Fruit fly (Drosophila melanogaster) whole organism, embryonic: ENCODE measurements around the gene CG9328.

Experiments used
- CG10267 ChIP-seq: fragments of 200-800 bp; sonication (Bioruptor generic); optimal IDR thresholded peaks from 2 replicates; lab custom pipeline; 2018; ENCODE audit warnings: missing biosample characterization, mild to moderate bottlenecking, missing genetic modification characterization, moderate library complexity
- CG10321 ChIP-seq: fragments of 200-800 bp; sonication (Bioruptor generic); IDR thresholded peaks from 2 replicates; pipeline ENCODE4 v1.3.6; 2022; ENCODE audit warnings: missing biosample characterization, missing genetic modification characterization
- CG11085 ChIP-seq: fragments of 200-800 bp; sonication (Bioruptor generic); IDR thresholded peaks from 2 replicates; pipeline ENCODE4 v1.3.6; 2022; ENCODE audit warnings: missing biosample characterization, missing genetic modification characterization
- CG11093 ChIP-seq: fragments of 200-800 bp; sonication (Bioruptor generic); IDR thresholded peaks from 3 replicates; pipeline ENCODE4 v1.3.6; 2022; ENCODE audit warnings: missing biosample characterization, missing genetic modification characterization
- CG14710 ChIP-seq: fragments of 200-800 bp; sonication (Bioruptor generic); optimal IDR thresholded peaks from 3 replicates; lab custom pipeline; 2019; ENCODE audit warnings: missing biosample characterization, mild to moderate bottlenecking, missing genetic modification characterization, moderate library complexity
- CG15011 ChIP-seq: fragments of 200-800 bp; sonication (Bioruptor generic); optimal IDR thresholded peaks from 3 replicates; lab custom pipeline; 2018; ENCODE audit warnings: missing biosample characterization, mild to moderate bottlenecking, missing genetic modification characterization
- CG16813 ChIP-seq: fragments of 200-800 bp; sonication (Bioruptor generic); IDR thresholded peaks from 3 replicates; pipeline ENCODE4 v1.3.6; 2022; ENCODE audit warnings: missing biosample characterization, missing genetic modification characterization; ENCODE audit not compliant: partially characterized antibody
- CG17361 ChIP-seq: fragments of 200-800 bp; sonication (Bioruptor generic); IDR thresholded peaks from 3 replicates; pipeline ENCODE4 v1.3.6; 2022; ENCODE audit warnings: missing biosample characterization, missing genetic modification characterization
- CG17912 ChIP-seq: fragments of 200-800 bp; sonication (Bioruptor generic); optimal IDR thresholded peaks from 2 replicates; lab custom pipeline; 2018; ENCODE audit warnings: missing biosample characterization, mild to moderate bottlenecking, missing genetic modification characterization
- CG1832 ChIP-seq: fragments of 200-800 bp; sonication (Bioruptor generic); optimal IDR thresholded peaks from 2 replicates; lab custom pipeline; 2017; ENCODE audit warnings: missing biosample characterization, mild to moderate bottlenecking, missing genetic modification characterization, inconsistent platforms
- CG3407 ChIP-seq: fragments of 200-800 bp; sonication (Bioruptor generic); optimal IDR thresholded peaks from 2 replicates; lab custom pipeline; 2018; ENCODE audit warnings: missing biosample characterization, mild to moderate bottlenecking, missing genetic modification characterization
- CG34376 ChIP-seq: fragments of 200-800 bp; sonication (Bioruptor generic); optimal IDR thresholded peaks from 2 replicates; lab custom pipeline; 2018; ENCODE audit warnings: missing biosample characterization, mild to moderate bottlenecking, missing genetic modification characterization
- CG3838 ChIP-seq: fragments of 200-800 bp; sonication (Bioruptor generic); optimal IDR thresholded peaks from 3 replicates; lab custom pipeline; 2016; ENCODE audit warnings: missing biosample characterization, missing genetic modification characterization
- CG3995 ChIP-seq: fragments of 200-800 bp; sonication (Bioruptor generic); optimal IDR thresholded peaks from 3 replicates; lab custom pipeline; 2016; ENCODE audit warnings: missing biosample characterization, missing genetic modification characterization
- CG4854 ChIP-seq: fragments of 200-800 bp; sonication (Bioruptor generic); optimal IDR thresholded peaks from 2 replicates; lab custom pipeline; 2016; ENCODE audit warnings: missing biosample characterization, missing genetic modification characterization, inconsistent platforms
- CG6254 ChIP-seq: fragments of 200-800 bp; sonication (Bioruptor generic); optimal IDR thresholded peaks from 3 replicates; lab custom pipeline; 2017; ENCODE audit warnings: mild to moderate bottlenecking, missing biosample characterization, missing genetic modification reagents, missing genetic modification characterization
- CG7987 ChIP-seq: fragments of 200-800 bp; sonication (Bioruptor generic); optimal IDR thresholded peaks from 2 replicates; lab custom pipeline; 2018; ENCODE audit warnings: missing biosample characterization, mild to moderate bottlenecking, missing genetic modification characterization, moderate library complexity
- CG8089 ChIP-seq: fragments of 200-800 bp; sonication (Bioruptor generic); optimal IDR thresholded peaks from 3 replicates; lab custom pipeline; 2016; ENCODE audit warnings: missing biosample characterization, missing genetic modification characterization
- CG8359 ChIP-seq: fragments of 200-800 bp; sonication (Bioruptor generic); optimal IDR thresholded peaks from 2 replicates; lab custom pipeline; 2017; ENCODE audit warnings: missing biosample characterization, mild to moderate bottlenecking, missing genetic modification characterization, borderline replicate concordance
- CG9609 ChIP-seq: fragments of 200-800 bp; sonication (Bioruptor generic); optimal IDR thresholded peaks from 3 replicates; lab custom pipeline; 2016; ENCODE audit warnings: missing biosample characterization, missing genetic modification characterization
- CG9727 ChIP-seq: fragments of 200-800 bp; sonication (Bioruptor generic); optimal IDR thresholded peaks from 3 replicates; lab custom pipeline; 2017; ENCODE audit warnings: missing biosample characterization, mild to moderate bottlenecking, missing genetic modification characterization
- Eip74EF ChIP-seq, 2 experiments: fragments of 200-800 bp in 1 of 2; fragments of >200 bp in 1 of 2; sonication (Bioruptor generic) in 1 of 2; optimal IDR thresholded peaks; 2 replicates each; lab custom pipeline; 2017 to 2019; ENCODE audit warnings: missing biosample characterization in 2 of 2, missing genetic modification characterization in 2 of 2, mild to moderate bottlenecking in 1 of 2, moderate library complexity in 1 of 2
- Ets65A ChIP-seq: fragments of 200-800 bp; sonication (Bioruptor generic); peaks from one replicate; lab custom pipeline; 2016; ENCODE audit warnings: missing biosample characterization, missing genetic modification characterization
- Fer2 ChIP-seq: fragments of 200-800 bp; sonication (Bioruptor generic); optimal IDR thresholded peaks from 2 replicates; lab custom pipeline; 2018; ENCODE audit warnings: missing biosample characterization, mild to moderate bottlenecking, missing genetic modification characterization, moderate library complexity
- Gug ChIP-seq: fragments of 200-800 bp; sonication (Bioruptor generic); IDR thresholded peaks from 4 replicates; pipeline ENCODE4 v1.3.6; 2022; ENCODE audit warnings: missing biosample characterization, missing genetic modification characterization
- Hmx ChIP-seq: fragments of 200-800 bp; sonication (Bioruptor generic); optimal IDR thresholded peaks from 2 replicates; lab custom pipeline; 2016; ENCODE audit warnings: missing biosample characterization, missing genetic modification characterization
- Med ChIP-seq: fragments of 200-800 bp; sonication (Bioruptor generic); peaks from one replicate; lab custom pipeline; 2016; ENCODE audit warnings: missing biosample characterization, missing genetic modification characterization, mild to moderate bottlenecking, inconsistent platforms, moderate library complexity
- Nf-YB ChIP-seq: fragments of 200-800 bp; sonication (Bioruptor generic); optimal IDR thresholded peaks from 3 replicates; lab custom pipeline; 2019; ENCODE audit warnings: missing biosample characterization, mild to moderate bottlenecking, missing genetic modification characterization, moderate library complexity
- Nf-YC ChIP-seq: fragments of 200-800 bp; optimal IDR thresholded peaks from 3 replicates; lab custom pipeline; 2019; ENCODE audit warnings: missing biosample characterization, mild to moderate bottlenecking, missing genetic modification characterization, moderate library complexity
- Opbp ChIP-seq: fragments of 200-800 bp; sonication (Bioruptor generic); IDR thresholded peaks from 3 replicates; pipeline ENCODE4 v1.3.6; 2022; ENCODE audit warnings: missing biosample characterization, missing genetic modification characterization; ENCODE audit not compliant: partially characterized antibody
- Side ChIP-seq: fragments of 200-800 bp; sonication (Bioruptor generic); optimal IDR thresholded peaks from 2 replicates; lab custom pipeline; 2016; ENCODE audit warnings: missing biosample characterization, missing genetic modification characterization
- Sry-β ChIP-seq: fragments of 200-800 bp; sonication (Bioruptor generic); optimal IDR thresholded peaks from 2 replicates; lab custom pipeline; 2018; ENCODE audit warnings: missing biosample characterization, mild to moderate bottlenecking, missing genetic modification characterization, moderate library complexity
- TFAM ChIP-seq: fragments of 200-800 bp; sonication (Bioruptor generic); optimal IDR thresholded peaks from 2 replicates; lab custom pipeline; 2017; ENCODE audit warnings: missing biosample characterization, missing genetic modification characterization, inconsistent platforms
- Tbp ChIP-seq: fragments of >200 bp; optimal IDR thresholded peaks from 2 replicates; lab custom pipeline; 2018; ENCODE audit warnings: missing biosample characterization, missing genetic modification characterization
- ash1 ChIP-seq: fragments of 200-800 bp; sonication (Bioruptor generic); optimal IDR thresholded peaks from 2 replicates; lab custom pipeline; 2018; ENCODE audit warnings: missing biosample characterization, mild to moderate bottlenecking, missing genetic modification characterization
- bcd ChIP-seq: fragments of 200-800 bp; sonication (Bioruptor generic); optimal IDR thresholded peaks from 2 replicates; lab custom pipeline; 2017; ENCODE audit warnings: missing biosample characterization, mild to moderate bottlenecking, missing genetic modification characterization
- cad ChIP-seq: fragments of >200 bp; optimal IDR thresholded peaks from 2 replicates; lab custom pipeline; 2017; ENCODE audit warnings: missing biosample characterization, missing genetic modification characterization
- crol ChIP-seq: fragments of 200-800 bp; sonication (Bioruptor generic); IDR thresholded peaks from 2 replicates; pipeline ENCODE4 v1.3.6; 2022; ENCODE audit warnings: missing biosample characterization, missing genetic modification characterization
- dati ChIP-seq: fragments of 200-800 bp; sonication (Bioruptor generic); IDR thresholded peaks from 2 replicates; pipeline ENCODE4 v1.3.6; 2022; ENCODE audit warnings: missing biosample characterization, missing genetic modification characterization
- exex ChIP-seq: fragments of 200-800 bp; sonication (Bioruptor generic); optimal IDR thresholded peaks from 4 replicates; lab custom pipeline; 2018; ENCODE audit warnings: missing biosample characterization, mild to moderate bottlenecking, missing genetic modification characterization, moderate library complexity
- fu2 ChIP-seq: fragments of 200-800 bp; sonication (Bioruptor generic); optimal IDR thresholded peaks from 2 replicates; lab custom pipeline; 2016; ENCODE audit warnings: missing biosample characterization, missing genetic modification characterization
- hth ChIP-seq: fragments of >200 bp; optimal IDR thresholded peaks from 2 replicates; lab custom pipeline; 2017; ENCODE audit warnings: inconsistent platforms
- jigr1 ChIP-seq: fragments of 200-800 bp; sonication (Bioruptor generic); IDR thresholded peaks from 3 replicates; pipeline ENCODE4 v1.3.6; 2022; ENCODE audit warnings: missing biosample characterization, missing genetic modification characterization
- lab ChIP-seq: fragments of 200-800 bp; sonication (Bioruptor generic); optimal IDR thresholded peaks from 3 replicates; lab custom pipeline; 2017; ENCODE audit warnings: missing biosample characterization, missing genetic modification characterization, mild to moderate bottlenecking, moderate library complexity, missing genetic modification reagents
- luna ChIP-seq: fragments of 200-800 bp; sonication (Bioruptor generic); optimal IDR thresholded peaks from 2 replicates; lab custom pipeline; 2016; ENCODE audit warnings: missing biosample characterization, missing genetic modification characterization
- otp ChIP-seq: fragments of 200-800 bp; sonication (Bioruptor generic); IDR thresholded peaks from 3 replicates; pipeline ENCODE4, ENCODE4 v1.3.6; 2022; ENCODE audit warnings: missing biosample characterization, missing genetic modification characterization
- row ChIP-seq: fragments of 200-800 bp; sonication (Bioruptor generic); IDR thresholded peaks from 3 replicates; pipeline ENCODE4 v1.3.6; 2022; ENCODE audit warnings: missing biosample characterization, missing genetic modification characterization
- sug ChIP-seq: fragments of 200-800 bp; optimal IDR thresholded peaks from 2 replicates; lab custom pipeline; 2019; ENCODE audit warnings: missing biosample characterization, mild to moderate bottlenecking, missing genetic modification characterization, moderate library complexity
- tin ChIP-seq: fragments of 200-800 bp; sonication (Bioruptor generic); optimal IDR thresholded peaks from 3 replicates; lab custom pipeline; 2016; ENCODE audit warnings: missing biosample characterization, missing genetic modification characterization
- usp ChIP-seq: fragments of >200 bp; optimal IDR thresholded peaks from 2 replicates; lab custom pipeline; 2017; ENCODE audit warnings: missing biosample characterization, missing genetic modification characterization

The CG9328 gene

dm6 chr2L:20775941-20776340 is 21.6 kb upstream of the CG9328 start:
- TF ChIP-seq CG10267 (tag; lab: Kevin White, UChicago) (no peak), otp (no peak), sug (tag; lab: Kevin White, UChicago) (peak; percentile 56), CG4854 (GFP tag; lab: Kevin White, UChicago) (no peak), crol (GFP tag; lab: Robert Waterston, UW) (peak; percentile 41; the same call in 1 of the 2 replicates), Tbp (no peak), Fer2 (no peak), CG11085 (GFP tag; lab: Robert Waterston, UW) (0 out of 2 replicates have a peak, but pooled peaks have one; percentile 27), CG11093 (GFP tag; lab: Robert Waterston, UW) (no peak), exex (tag; lab: Kevin White, UChicago) (peak; percentile 55)

DNA sequence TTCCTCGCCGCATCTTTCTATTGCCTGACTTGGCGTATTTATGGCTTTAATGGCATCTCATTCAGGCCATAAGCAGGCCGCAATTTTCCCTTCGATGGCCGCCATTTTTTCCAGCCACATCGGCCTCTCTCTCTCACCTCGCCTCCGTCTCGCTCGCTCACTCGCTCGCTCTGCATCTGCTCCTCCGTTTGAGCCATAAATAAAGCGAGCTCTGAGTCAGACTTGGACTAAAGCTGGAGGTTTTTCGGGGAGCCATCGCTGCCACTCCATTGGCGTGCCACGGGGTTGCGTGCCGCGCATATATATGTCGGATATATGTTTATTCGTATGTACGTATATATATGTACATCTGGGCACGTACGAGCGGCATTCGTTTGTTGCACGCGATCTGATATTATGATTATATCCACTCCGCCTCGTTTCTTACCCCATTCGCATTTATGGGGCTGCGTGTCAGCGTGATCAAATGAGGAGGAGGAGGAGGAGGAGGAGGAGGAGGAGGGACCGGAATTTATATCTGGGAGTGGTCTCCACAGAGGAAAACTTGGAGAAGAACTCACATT is 20.5 kb upstream of the CG9328 start:
- TF ChIP-seq Opbp (no peak), Nf-YB (GFP tag; lab: Kevin White, UChicago) (peak; percentile 87), Hmx (no peak), ash1 (GFP tag; lab: Kevin White, UChicago) (no peak), Ets65A (no peak), CG34376 (no peak), CG8359 (no peak), CG10321 (GFP tag; lab: Robert Waterston, UW) (0 out of 2 replicates have a peak, but pooled peaks have one; percentile 21), CG9609 (GFP tag; lab: Kevin White, UChicago) (no peak), CG17361 (GFP tag; lab: Robert Waterston, UW) (no peak), Side (GFP tag; lab: Kevin White, UChicago) (no peak), fu2 (no peak), CG9727 (GFP tag; lab: Kevin White, UChicago) (no peak), CG11085 (GFP tag; lab: Robert Waterston, UW) (no peak), Sry-β (GFP tag; lab: Kevin White, UChicago) (no peak), tin (GFP tag; lab: Kevin White, UChicago) (no peak), CG7987 (GFP tag; lab: Kevin White, UChicago) (no peak), CG15011 (no peak), CG1832 (GFP tag; lab: Kevin White, UChicago) (peak; percentile 71), jigr1 (GFP tag; lab: Robert Waterston, UW) (no peak), usp (GFP tag; lab: Kevin White, UChicago) (no peak), bcd (GFP tag; lab: Kevin White, UChicago) (no peak), Nf-YC (peak; percentile 68), CG14710 (tag; lab: Kevin White, UChicago) (no peak), CG3838 (GFP tag; lab: Kevin White, UChicago) (no peak), CG3995 (GFP tag; lab: Kevin White, UChicago) (no peak), CG17912 (GFP tag; lab: Kevin White, UChicago) (no peak), Med (GFP tag; lab: Kevin White, UChicago) (peak; percentile 38), CG6254 (GFP tag; lab: Kevin White, UChicago) (no peak), Gug (GFP tag; lab: Robert Waterston, UW) (no peak), luna (GFP tag; lab: Kevin White, UChicago) (no peak), lab (GFP tag; lab: Kevin White, UChicago) (no peak), CG8089 (no peak), Eip74EF (GFP tag; optimal IDR thresholded peaks at IDR 0.05; lab: Kevin White, UChicago) (no peak), cad (GFP tag; lab: Kevin White, UChicago) (peak; percentile 89), CG3407 (no peak), hth (lab: Kevin White, UChicago) (no peak), dati (no peak), row (GFP tag; lab: Robert Waterston, UW) (no peak), CG16813 (GFP tag; lab: Robert Waterston, UW) (no peak), TFAM (GFP tag; lab: Kevin White, UChicago) (no peak)
